Fruit fly (Drosophila melanogaster): ENCODE data around the gene Sec16.

Sec16 gene

dm6 chrX:12653574-12653973, 57.7 kb downstream of the Sec16 start, which contains the start of gene CkIalpha (continued):
- 0 out of 2 replicates have a peak, but pooled peaks have one; percentile 23 for TF ChIP-seq CG8765 (GFP tag; IDR thresholded peaks at IDR 0.05)
- TF ChIP-seq CHES-1-like (GFP tag; optimal IDR thresholded peaks at IDR 0.05), result peak; percentile 71
- no peak for TF ChIP-seq p53 (GFP tag; optimal IDR thresholded peaks at IDR 0.05)
- TF ChIP-seq CG15696 (tag; optimal IDR thresholded peaks at IDR 0.05), result peak; percentile 1
- TF ChIP-seq CG3065 (GFP tag; optimal IDR thresholded peaks at IDR 0.05), result no peak
- TF ChIP-seq psq (GFP tag; optimal IDR thresholded peaks at IDR 0.05), result no peak
- no peak for TF ChIP-seq Nf-YA (GFP tag; IDR thresholded peaks at IDR 0.05)
- peak; percentile 60 for TF ChIP-seq CG9797 (GFP tag; optimal IDR thresholded peaks at IDR 0.05)
- TF ChIP-seq esg (GFP tag; conservative IDR thresholded peaks at IDR 0.05), result no peak
- no peak for TF ChIP-seq CG6854 (GFP tag; optimal IDR thresholded peaks at IDR 0.05)
- peak; percentile 99 for TF ChIP-seq CG34224 (GFP tag; IDR thresholded peaks at IDR 0.05; ENCODE audit: partially characterized antibody)
- TF ChIP-seq ken (GFP tag; IDR thresholded peaks at IDR 0.05), result no peak
- peak; percentile 55; the same call in 1 of the 2 replicates for TF ChIP-seq CG32772 (GFP tag; IDR thresholded peaks at IDR 0.05)
- no peak for TF ChIP-seq CG8281 (tag; optimal IDR thresholded peaks at IDR 0.05)
- peak; percentile 96 for TF ChIP-seq Dll (GFP tag; IDR thresholded peaks at IDR 0.05; ENCODE audit: partially characterized antibody)
- peak; percentile 88 for TF ChIP-seq HmgZ (tag; optimal IDR thresholded peaks at IDR 0.05)
- no peak for TF ChIP-seq Vsx1 (GFP tag; optimal IDR thresholded peaks at IDR 0.05)
- no peak for TF ChIP-seq CG10274 (GFP tag; optimal IDR thresholded peaks at IDR 0.05)
- no peak for TF ChIP-seq CG10147 (GFP tag; optimal IDR thresholded peaks at IDR 0.05)
- no peak for TF ChIP-seq D19B (GFP tag; optimal IDR thresholded peaks at IDR 0.05)
- TF ChIP-seq Sin3A (optimal IDR thresholded peaks at IDR 0.05), result peak; percentile 64
- no peak for TF ChIP-seq CG2678 (tag; optimal IDR thresholded peaks at IDR 0.05)
- peak; percentile 31 for TF ChIP-seq CG10654 (GFP tag; optimal IDR thresholded peaks at IDR 0.05)
- peak; percentile 83 for TF ChIP-seq B-H2 (GFP tag; optimal IDR thresholded peaks at IDR 0.05)
- TF ChIP-seq CG4820 (GFP tag; optimal IDR thresholded peaks at IDR 0.05), result peak; percentile 24
- 0 out of 2 replicates have a peak, but pooled peaks have one; percentile 13 for TF ChIP-seq toy (GFP tag; IDR thresholded peaks at IDR 0.05)
- TF ChIP-seq CG12219 (GFP tag; optimal IDR thresholded peaks at IDR 0.05), result no peak
- no peak for TF ChIP-seq CG12236 (GFP tag; optimal IDR thresholded peaks at IDR 0.05)
- TF ChIP-seq ci (GFP tag; IDR thresholded peaks at IDR 0.05), result peak; percentile 74
- TF ChIP-seq Camta (GFP tag; optimal IDR thresholded peaks at IDR 0.05), result no peak
- peak; percentile 54 for TF ChIP-seq CTCF (GFP tag; optimal IDR thresholded peaks at IDR 0.05)
- TF ChIP-seq NfI (GFP tag; optimal IDR thresholded peaks at IDR 0.05), result peak; percentile 52
- no peak for TF ChIP-seq tio (GFP tag; optimal IDR thresholded peaks at IDR 0.05)
- peak; percentile 60; the same call in 1 of the 2 replicates for TF ChIP-seq CG11247 (GFP tag; IDR thresholded peaks at IDR 0.05)
- peak in 1 of 2 experiments; percentile 60 for TF ChIP-seq Hr51 (GFP tag; optimal IDR thresholded peaks at IDR 0.05)
- TF ChIP-seq CG6683 (GFP tag; optimal IDR thresholded peaks at IDR 0.05), result peak; percentile 1
- peak; percentile 82; the same call in 2 of the 3 replicates for TF ChIP-seq Dbx (GFP tag; IDR thresholded peaks at IDR 0.05)
- peak; percentile 63 for TF ChIP-seq CG30403 (GFP tag; optimal IDR thresholded peaks at IDR 0.05)
- no peak for TF ChIP-seq fru (optimal IDR thresholded peaks at IDR 0.05)
- peak; percentile 60 for TF ChIP-seq ind (GFP tag; optimal IDR thresholded peaks at IDR 0.05)
- TF ChIP-seq HmgD (GFP tag; optimal IDR thresholded peaks at IDR 0.05), result peak; percentile 82
- peak; percentile 52; the same call in 1 of the 3 replicates for TF ChIP-seq H15 (GFP tag; IDR thresholded peaks at IDR 0.05)
- no peak for TF ChIP-seq usp (GFP tag; optimal IDR thresholded peaks at IDR 0.05)
- TF ChIP-seq pros (GFP tag; optimal IDR thresholded peaks at IDR 0.05), result no peak
- peak; percentile 5 for TF ChIP-seq wek (GFP tag; optimal IDR thresholded peaks at IDR 0.05)
- peak; percentile 51; the same call in 1 of the 2 replicates for TF ChIP-seq Taf1 (GFP tag; IDR thresholded peaks at IDR 0.05)
- TF ChIP-seq prd (optimal IDR thresholded peaks at IDR 0.05), result no peak
- TF ChIP-seq prd (GFP tag; IDR thresholded peaks at IDR 0.05), result peak; percentile 37; the same call in 1 of the 3 replicates
- TF ChIP-seq ro (GFP tag; IDR thresholded peaks at IDR 0.05), result no peak
- TF ChIP-seq E2f2 (GFP tag; IDR thresholded peaks at IDR 0.05), result peak; percentile 97
- TF ChIP-seq zf30C (GFP tag; optimal IDR thresholded peaks at IDR 0.05), result peak; percentile 38
- no peak for TF ChIP-seq Sry-β (GFP tag; optimal IDR thresholded peaks at IDR 0.05)
